Worm (Caenorhabditis elegans) whole organism, L4 larva: ENCODE data around the gene C55C3.6.

Experiments
- D1046.2 ChIP-seq: fragments of 200-800 bp; sonication (Bioruptor generic); IDR thresholded peaks from 2 replicates; pipeline ENCODE4 v1.3.6; 2022; ENCODE audit warnings: missing genetic modification characterization, missing compliant biosample characterization
- nhr-42 ChIP-seq: fragments of 200-800 bp; sonication (Bioruptor generic); IDR thresholded peaks from 2 replicates; pipeline ENCODE4 v1.3.6; 2022; ENCODE audit warnings: missing genetic modification characterization, missing compliant biosample characterization
- pha-4 ChIP-seq, 2 experiments: fragments of 150-350 bp in 1 of 2; fragments of 200-800 bp in 1 of 2; sonication (Bioruptor generic) in 1 of 2; IDR thresholded peaks in 1 of 2; optimal IDR thresholded peaks in 1 of 2; 2 replicates each; pipeline versions ENCODE4 v1.3.6 to Lab custom; 2014 to 2022; ENCODE audit warnings: missing genetic modification characterization in 2 of 2, missing genetic modification reagents in 2 of 2, missing biosample characterization in 1 of 2, missing compliant biosample characterization in 1 of 2

DNA sequence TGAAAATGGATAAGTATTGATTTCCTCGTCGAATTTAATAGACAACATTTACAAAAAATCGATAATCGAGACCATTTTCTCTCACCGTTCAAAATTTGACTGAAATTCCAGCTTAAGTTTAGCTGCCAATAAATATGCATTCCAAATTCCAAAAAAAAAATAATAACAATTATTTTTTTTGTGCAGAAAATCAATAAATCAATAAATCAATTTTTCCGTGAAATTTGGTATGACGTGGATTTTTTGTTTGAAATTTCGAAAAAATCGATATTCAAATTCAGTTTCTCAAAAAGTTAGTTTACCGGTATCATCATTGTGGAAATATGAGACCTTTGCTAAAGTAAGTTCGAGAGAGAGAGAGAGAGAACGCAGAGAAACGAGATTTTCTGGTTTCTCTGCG is 2.0 kb downstream of the C55C3.6 start, which contains the start of gene C55C3.3:
- no peak for TF ChIP-seq pha-4 (GFP tag; IDR thresholded peaks at IDR 0.05; lab: Robert Waterston, UW)
- no peak for TF ChIP-seq pha-4 (tag; optimal IDR thresholded peaks at IDR 0.05; lab: Kevin White, UChicago)
- TF ChIP-seq D1046.2 (GFP tag; lab: Robert Waterston, UW), result no peak
- no peak for TF ChIP-seq nhr-42 (GFP tag; lab: Robert Waterston, UW)
